Fruit fly (Drosophila melanogaster): ENCODE measurements around the gene CG7231.

DNA sequence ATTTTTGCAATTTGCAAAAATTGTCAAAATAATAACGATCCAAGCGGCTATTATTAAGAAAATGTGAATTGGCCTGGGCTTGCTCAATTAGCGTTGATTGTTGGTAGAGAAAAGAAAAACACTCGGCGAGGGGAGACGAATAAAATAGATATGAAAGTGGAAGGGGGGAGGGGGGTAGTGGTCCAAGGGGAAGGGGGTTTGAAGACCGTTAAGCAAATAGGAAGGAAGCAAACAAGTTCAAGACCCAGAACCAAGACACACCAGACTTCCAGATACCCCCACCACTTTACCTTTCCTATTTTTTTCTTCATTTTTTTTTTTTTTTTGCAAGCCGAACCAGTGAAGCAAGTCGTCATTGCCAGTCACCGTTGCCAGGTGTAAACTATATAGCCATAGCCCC lies 14.4 kb upstream of the CG7231 start:
- TF ChIP-seq Ets96B (tag; optimal IDR thresholded peaks at IDR 0.05) (no peak), CG8119 (GFP tag; IDR thresholded peaks at IDR 0.05) (no peak)
